Fruit fly (Drosophila melanogaster) whole organism, wandering third instar larva: ENCODE results near the gene mthl5.

Experiments
- CG9705 ChIP-seq: fragments of 200-800 bp; sonication (Bioruptor generic); optimal IDR thresholded peaks from 2 replicates; lab custom pipeline; 2018; ENCODE audit warnings: missing biosample characterization, mild to moderate bottlenecking, missing genetic modification characterization
- Dfd ChIP-seq: fragments of >200 bp; optimal IDR thresholded peaks from 2 replicates; lab custom pipeline; 2017; ENCODE audit warnings: missing biosample characterization, missing genetic modification characterization
- Jra ChIP-seq: sonication (Bioruptor generic); optimal IDR thresholded peaks from 2 replicates; lab custom pipeline; 2016; ENCODE audit warnings: missing biosample characterization, missing genetic modification characterization
- OdsH ChIP-seq: fragments of 200-800 bp; sonication (Bioruptor generic); optimal IDR thresholded peaks from 2 replicates; lab custom pipeline; 2016; ENCODE audit warnings: missing biosample characterization, mild to moderate bottlenecking, missing genetic modification characterization
- br ChIP-seq: fragments of 200-800 bp; sonication (Bioruptor generic); optimal IDR thresholded peaks from 2 replicates; lab custom pipeline; 2016; ENCODE audit warnings: missing biosample characterization, missing genetic modification characterization
- dsf ChIP-seq: sonication (Bioruptor generic); optimal IDR thresholded peaks from 2 replicates; lab custom pipeline; 2016; ENCODE audit warnings: missing biosample characterization, missing genetic modification characterization, borderline replicate concordance
- ey ChIP-seq: fragments of 200-800 bp; sonication (Bioruptor generic); optimal IDR thresholded peaks from 2 replicates; lab custom pipeline; 2016; ENCODE audit warnings: missing biosample characterization, missing genetic modification characterization
- fru ChIP-seq: fragments of 200-800 bp; sonication (Bioruptor generic); optimal IDR thresholded peaks from 3 replicates; lab custom pipeline; 2016; ENCODE audit warnings: missing biosample characterization, mild to moderate bottlenecking, missing genetic modification characterization
- lola ChIP-seq: fragments of >200 bp; optimal IDR thresholded peaks from 2 replicates; lab custom pipeline; 2017; ENCODE audit warnings: missing biosample characterization, missing genetic modification characterization
- pan ChIP-seq: fragments of >200 bp; optimal IDR thresholded peaks from 2 replicates; lab custom pipeline; 2017

DNA sequence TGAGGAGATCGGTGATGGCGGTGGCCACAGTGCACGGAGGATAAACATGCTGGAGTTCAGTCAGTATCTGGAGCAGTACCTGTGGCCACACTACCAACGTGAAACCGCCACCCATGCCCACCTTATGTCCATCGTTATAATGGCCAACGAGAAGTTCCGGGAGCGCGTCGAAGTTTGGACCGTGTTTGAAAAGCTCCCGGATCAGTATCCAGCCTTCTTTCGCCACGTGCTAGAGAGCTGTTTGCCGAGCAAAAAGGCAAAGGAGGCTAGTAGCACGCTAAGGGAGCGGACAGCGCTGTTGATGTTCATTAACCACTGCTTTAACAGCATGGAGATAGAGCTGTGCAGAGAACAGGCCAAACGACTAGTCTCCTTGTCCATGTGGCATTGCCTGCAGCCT, 3.8 kb downstream of the mthl5 start:
- TF ChIP-seq Jra (no peak), OdsH (no peak), dsf (no peak), Dfd (GFP tag; lab: Kevin White, UChicago) (no peak), br (GFP tag; lab: Kevin White, UChicago) (no peak), ey (GFP tag; lab: Kevin White, UChicago) (no peak), CG9705 (GFP tag; lab: Kevin White, UChicago) (no peak), pan (lab: Kevin White, UChicago) (no peak), fru (no peak), lola (GFP tag; lab: Kevin White, UChicago) (no peak)
